Fruit fly (Drosophila melanogaster) whole organism, embryonic: ENCODE results near the gene Or92a.

Source experiments
- Asciz ChIP-seq: fragments of 200-800 bp; sonication (Bioruptor generic); optimal IDR thresholded peaks from 2 replicates; lab custom pipeline; 2017; ENCODE audit warnings: missing biosample characterization, mild to moderate bottlenecking, missing genetic modification characterization, missing genetic modification reagents
- C15 ChIP-seq: fragments of 200-800 bp; sonication (Bioruptor generic); IDR thresholded peaks from 3 replicates; pipeline ENCODE4 v1.3.6; 2022; ENCODE audit warnings: missing biosample characterization, missing genetic modification characterization
- CG10321 ChIP-seq: fragments of 200-800 bp; sonication (Bioruptor generic); IDR thresholded peaks from 2 replicates; pipeline ENCODE4 v1.3.6; 2022; ENCODE audit warnings: missing biosample characterization, missing genetic modification characterization
- CG10431 ChIP-seq: fragments of 200-800 bp; sonication (Bioruptor generic); optimal IDR thresholded peaks from 3 replicates; lab custom pipeline; 2018; ENCODE audit warnings: missing biosample characterization, mild to moderate bottlenecking, missing genetic modification characterization
- CG10654 ChIP-seq: fragments of 200-800 bp; sonication (Bioruptor generic); optimal IDR thresholded peaks from 2 replicates; lab custom pipeline; 2016; ENCODE audit warnings: missing biosample characterization, missing genetic modification characterization
- CG10979 ChIP-seq: fragments of 200-800 bp; sonication (Bioruptor generic); optimal IDR thresholded peaks from 2 replicates; lab custom pipeline; 2018; ENCODE audit warnings: missing biosample characterization, mild to moderate bottlenecking, missing genetic modification characterization, moderate library complexity
- CG12659 ChIP-seq: fragments of 200-800 bp; sonication (Bioruptor generic); optimal IDR thresholded peaks from 3 replicates; lab custom pipeline; 2017; ENCODE audit warnings: mild to moderate bottlenecking, missing biosample characterization, missing genetic modification reagents, missing genetic modification characterization
- CG14014 ChIP-seq: fragments of 200-800 bp; sonication (Bioruptor generic); IDR thresholded peaks from 2 replicates; pipeline ENCODE4 v1.3.6; 2022; ENCODE audit warnings: missing biosample characterization, missing genetic modification characterization
- CG1832 ChIP-seq: fragments of 200-800 bp; sonication (Bioruptor generic); optimal IDR thresholded peaks from 2 replicates; lab custom pipeline; 2017; ENCODE audit warnings: missing biosample characterization, mild to moderate bottlenecking, missing genetic modification characterization, inconsistent platforms
- CG2678 ChIP-seq: fragments of 200-800 bp; sonication (Bioruptor generic); optimal IDR thresholded peaks from 3 replicates; lab custom pipeline; 2019; ENCODE audit warnings: missing biosample characterization, mild to moderate bottlenecking, missing genetic modification characterization, moderate library complexity
- CG3065 ChIP-seq: fragments of 200-800 bp; sonication (Bioruptor generic); optimal IDR thresholded peaks from 2 replicates; lab custom pipeline; 2016; ENCODE audit warnings: missing biosample characterization, missing genetic modification characterization
- CG3281 ChIP-seq: fragments of 200-800 bp; sonication (Bioruptor generic); optimal IDR thresholded peaks from 3 replicates; lab custom pipeline; 2017; ENCODE audit warnings: missing biosample characterization, mild to moderate bottlenecking, missing genetic modification characterization
- CG4424 ChIP-seq: fragments of 200-800 bp; sonication (Bioruptor generic); optimal IDR thresholded peaks from 3 replicates; lab custom pipeline; 2016; ENCODE audit warnings: missing biosample characterization, missing genetic modification characterization
- CG6254 ChIP-seq: fragments of 200-800 bp; sonication (Bioruptor generic); optimal IDR thresholded peaks from 3 replicates; lab custom pipeline; 2017; ENCODE audit warnings: mild to moderate bottlenecking, missing biosample characterization, missing genetic modification reagents, missing genetic modification characterization
- CG6791 ChIP-seq: fragments of 200-800 bp; sonication (Bioruptor generic); IDR thresholded peaks from 3 replicates; pipeline ENCODE4 v1.3.6; 2022; ENCODE audit warnings: missing biosample characterization, missing genetic modification characterization; ENCODE audit not compliant: partially characterized antibody
- CG6813 ChIP-seq: fragments of 200-800 bp; sonication (Bioruptor generic); optimal IDR thresholded peaks from 2 replicates; lab custom pipeline; 2017; ENCODE audit warnings: missing biosample characterization, missing genetic modification characterization, mild to moderate bottlenecking, moderate library complexity, missing genetic modification reagents
- CG7786 ChIP-seq: fragments of 200-800 bp; sonication (Bioruptor generic); optimal IDR thresholded peaks from 2 replicates; lab custom pipeline; 2016; ENCODE audit warnings: missing biosample characterization, missing genetic modification characterization
- Camta ChIP-seq: fragments of 200-800 bp; sonication (Bioruptor generic); optimal IDR thresholded peaks from 2 replicates; lab custom pipeline; 2016; ENCODE audit warnings: missing biosample characterization, missing genetic modification characterization
- Deaf1 ChIP-seq: fragments of 200-800 bp; optimal IDR thresholded peaks from 3 replicates; lab custom pipeline; 2019; ENCODE audit warnings: missing biosample characterization, mild to moderate bottlenecking, missing genetic modification characterization, moderate library complexity
- Dek ChIP-seq: fragments of 200-800 bp; sonication (Bioruptor generic); optimal IDR thresholded peaks from 3 replicates; lab custom pipeline; 2019; ENCODE audit warnings: missing biosample characterization, mild to moderate bottlenecking, missing genetic modification characterization, moderate library complexity
- Dll ChIP-seq: fragments of 200-800 bp; sonication (Bioruptor generic); IDR thresholded peaks from 4 replicates; pipeline ENCODE4 v1.3.6; 2022; ENCODE audit warnings: missing biosample characterization, missing genetic modification characterization; ENCODE audit not compliant: partially characterized antibody
- Eip74EF ChIP-seq, 2 experiments: fragments of 200-800 bp in 1 of 2; fragments of >200 bp in 1 of 2; sonication (Bioruptor generic) in 1 of 2; optimal IDR thresholded peaks; 2 replicates each; lab custom pipeline; 2017 to 2019; ENCODE audit warnings: missing biosample characterization in 2 of 2, missing genetic modification characterization in 2 of 2, mild to moderate bottlenecking in 1 of 2, moderate library complexity in 1 of 2
- Fer1 ChIP-seq: fragments of 200-800 bp; sonication (Bioruptor generic); optimal IDR thresholded peaks from 2 replicates; lab custom pipeline; 2017; ENCODE audit warnings: missing biosample characterization, mild to moderate bottlenecking, missing genetic modification characterization
- Fer3 ChIP-seq: fragments of 200-800 bp; sonication (Bioruptor generic); optimal IDR thresholded peaks from 2 replicates; lab custom pipeline; 2018; ENCODE audit warnings: missing biosample characterization, mild to moderate bottlenecking, missing genetic modification characterization, moderate library complexity
- Gsc ChIP-seq: fragments of 200-800 bp; sonication (Bioruptor generic); IDR thresholded peaks from 2 replicates; pipeline ENCODE4 v1.3.6; 2022; ENCODE audit warnings: missing biosample characterization, missing genetic modification characterization
- MTF-1 ChIP-seq: fragments of 200-800 bp; sonication (Bioruptor generic); optimal IDR thresholded peaks from 2 replicates; lab custom pipeline; 2018; ENCODE audit warnings: missing biosample characterization, mild to moderate bottlenecking, missing genetic modification characterization, borderline replicate concordance
- Med ChIP-seq: fragments of 200-800 bp; sonication (Bioruptor generic); peaks from one replicate; lab custom pipeline; 2016; ENCODE audit warnings: missing biosample characterization, missing genetic modification characterization, mild to moderate bottlenecking, inconsistent platforms, moderate library complexity
- Mes4 ChIP-seq: fragments of 200-800 bp; sonication (Bioruptor generic); optimal IDR thresholded peaks from 2 replicates; lab custom pipeline; 2016; ENCODE audit warnings: missing biosample characterization, missing genetic modification characterization
- NC2β ChIP-seq: fragments of 200-800 bp; sonication (Bioruptor generic); optimal IDR thresholded peaks from 2 replicates; lab custom pipeline; 2016; ENCODE audit warnings: missing biosample characterization, missing genetic modification characterization
- Nf-YB ChIP-seq: fragments of 200-800 bp; sonication (Bioruptor generic); optimal IDR thresholded peaks from 3 replicates; lab custom pipeline; 2019; ENCODE audit warnings: missing biosample characterization, mild to moderate bottlenecking, missing genetic modification characterization, moderate library complexity
- NfI ChIP-seq: fragments of 200-800 bp; sonication (Bioruptor generic); optimal IDR thresholded peaks from 3 replicates; lab custom pipeline; 2018; ENCODE audit warnings: missing biosample characterization, mild to moderate bottlenecking, missing genetic modification characterization, moderate library complexity
- Rfx ChIP-seq: fragments of 200-800 bp; sonication (Bioruptor generic); IDR thresholded peaks from 2 replicates; pipeline ENCODE4 v1.3.6; 2022; ENCODE audit warnings: missing biosample characterization, missing genetic modification characterization
- Sox102F ChIP-seq: fragments of 200-800 bp; sonication (Bioruptor generic); optimal IDR thresholded peaks from 2 replicates; lab custom pipeline; 2018; ENCODE audit warnings: missing biosample characterization, mild to moderate bottlenecking, missing genetic modification characterization, moderate library complexity
- Vsx1 ChIP-seq: fragments of 200-800 bp; sonication (Bioruptor generic); optimal IDR thresholded peaks from 2 replicates; lab custom pipeline; 2017; ENCODE audit warnings: missing biosample characterization, mild to moderate bottlenecking, missing genetic modification characterization, missing genetic modification reagents
- Xrp1 ChIP-seq: fragments of 200-800 bp; sonication (Bioruptor generic); IDR thresholded peaks from 2 replicates; pipeline ENCODE4 v1.3.6; 2022; ENCODE audit warnings: missing biosample characterization, missing genetic modification characterization
- bowl ChIP-seq: fragments of 200-800 bp; sonication (Bioruptor generic); IDR thresholded peaks from 2 replicates; pipeline ENCODE4 v1.3.6; 2022; ENCODE audit warnings: missing biosample characterization, missing genetic modification characterization
- chinmo ChIP-seq: fragments of 200-800 bp; sonication (Bioruptor generic); IDR thresholded peaks from 4 replicates; pipeline ENCODE4 v1.3.6; 2022; ENCODE audit warnings: missing biosample characterization, missing genetic modification characterization; ENCODE audit not compliant: partially characterized antibody
- dimm ChIP-seq: fragments of 200-800 bp; sonication (Bioruptor generic); IDR thresholded peaks from 2 replicates; pipeline ENCODE4 v1.3.6; 2022; ENCODE audit warnings: missing biosample characterization, missing genetic modification characterization
- gcm ChIP-seq: fragments of 200-800 bp; sonication (Bioruptor generic); optimal IDR thresholded peaks from 2 replicates; lab custom pipeline; 2019; ENCODE audit warnings: missing biosample characterization, mild to moderate bottlenecking, missing genetic modification characterization, moderate library complexity
- oc ChIP-seq: fragments of 200-800 bp; sonication (Bioruptor generic); optimal IDR thresholded peaks from 2 replicates; lab custom pipeline; 2018; ENCODE audit warnings: missing biosample characterization, mild to moderate bottlenecking, missing genetic modification characterization, moderate library complexity
- prd ChIP-seq, 3 experiments: fragments of >200 bp in 2 of 3; fragments of 200-800 bp in 1 of 3; sonication (Bioruptor generic) in 1 of 3; optimal IDR thresholded peaks in 2 of 3; IDR thresholded peaks in 1 of 3; 2 replicates in 2 of 3; 3 replicates in 1 of 3; pipeline versions ENCODE4 v1.3.6 to Lab custom; 2017 to 2022; ENCODE audit warnings: missing biosample characterization in 1 of 3, missing genetic modification characterization in 1 of 3
- sima ChIP-seq: fragments of 200-800 bp; sonication (Bioruptor generic); optimal IDR thresholded peaks from 2 replicates; lab custom pipeline; 2016; ENCODE audit warnings: missing biosample characterization, missing genetic modification characterization
- sob ChIP-seq: fragments of 200-800 bp; sonication (Bioruptor generic); IDR thresholded peaks from 2 replicates; pipeline ENCODE4 v1.3.6; 2022; ENCODE audit warnings: missing biosample characterization, missing genetic modification characterization
- tio ChIP-seq: fragments of 200-800 bp; sonication (Bioruptor generic); optimal IDR thresholded peaks from 2 replicates; lab custom pipeline; 2017; ENCODE audit warnings: missing biosample characterization, missing genetic modification characterization, inconsistent platforms
- tx ChIP-seq: fragments of 200-800 bp; sonication (Bioruptor generic); optimal IDR thresholded peaks from 2 replicates; lab custom pipeline; 2016; ENCODE audit warnings: missing biosample characterization, missing genetic modification characterization
- zen ChIP-seq: fragments of 200-800 bp; sonication (Bioruptor generic); optimal IDR thresholded peaks from 3 replicates; lab custom pipeline; 2018; ENCODE audit warnings: missing biosample characterization, mild to moderate bottlenecking, missing genetic modification characterization, moderate library complexity

Or92a gene

dm6 chr3R:20542283-20543144, 37.9 kb downstream of the Or92a start (continued):
- TF ChIP-seq Fer3 (tag; lab: Kevin White, UChicago), result peak; percentile 19
- peak; percentile 9 for TF ChIP-seq CG3065 (GFP tag; lab: Kevin White, UChicago)
- no peak for TF ChIP-seq oc (tag; lab: Kevin White, UChicago)
- peak; percentile 50 for TF ChIP-seq CG12659 (GFP tag; lab: Kevin White, UChicago)
- TF ChIP-seq CG10979 (tag; lab: Kevin White, UChicago), result peak; percentile 35
- TF ChIP-seq NC2β (GFP tag; lab: Kevin White, UChicago), result no peak
- peak; percentile 27 for TF ChIP-seq CG3281 (GFP tag; lab: Kevin White, UChicago)
- no peak for TF ChIP-seq CG1832
- peak; percentile 15 for TF ChIP-seq Dek (tag; lab: Kevin White, UChicago)
- peak; percentile 49 for TF ChIP-seq sob
- TF ChIP-seq Gsc (GFP tag; lab: Robert Waterston, UW), result no peak
- TF ChIP-seq Camta, result peak; percentile 18
- TF ChIP-seq chinmo (GFP tag; lab: Robert Waterston, UW), result 0 out of 4 replicates have a peak, but pooled peaks have one; percentile 47
- peak; percentile 70 for TF ChIP-seq MTF-1 (GFP tag; lab: Kevin White, UChicago)
- peak; percentile 61; the same call in 1 of the 2 replicates for TF ChIP-seq CG14014 (GFP tag; lab: Robert Waterston, UW)
- TF ChIP-seq Nf-YB (GFP tag; lab: Kevin White, UChicago), result peak; percentile 33
- 0 out of 4 replicates have a peak, but pooled peaks have one; percentile 11 for TF ChIP-seq Dll (GFP tag; lab: Robert Waterston, UW)
- TF ChIP-seq Rfx (GFP tag; lab: Robert Waterston, UW), result no peak; the same call in 1 of the 2 replicates
- TF ChIP-seq bowl, result no peak
- TF ChIP-seq Fer1 (GFP tag; lab: Kevin White, UChicago), result peak; percentile 4
- TF ChIP-seq prd (optimal IDR thresholded peaks at IDR 0.05; lab: Kevin White, UChicago), result no peak
- no peak for TF ChIP-seq prd (GFP tag; IDR thresholded peaks at IDR 0.05; lab: Robert Waterston, UW)
- peak; percentile 19 for TF ChIP-seq CG10654
- TF ChIP-seq CG10321 (GFP tag; lab: Robert Waterston, UW), result 0 out of 2 replicates have a peak, but pooled peaks have one; percentile 39
- TF ChIP-seq CG10431 (GFP tag; lab: Kevin White, UChicago), result peak; percentile 3
- peak; percentile 29 for TF ChIP-seq Deaf1
- TF ChIP-seq Sox102F (GFP tag; lab: Kevin White, UChicago), result peak; percentile 33
- TF ChIP-seq CG7786, result no peak
- peak; percentile 21 for TF ChIP-seq tio
- peak; percentile 34 for TF ChIP-seq Med (GFP tag; lab: Kevin White, UChicago)
- peak; percentile 74 for TF ChIP-seq Xrp1 (GFP tag; lab: Robert Waterston, UW)
- peak; percentile 44 for TF ChIP-seq CG2678
- TF ChIP-seq gcm (GFP tag; lab: Kevin White, UChicago), result peak; percentile 72
- 0 out of 2 replicates have a peak, but pooled peaks have one; percentile 27 for TF ChIP-seq dimm
- peak; percentile 77 for TF ChIP-seq CG6813 (GFP tag; lab: Kevin White, UChicago)
- peak; percentile 18 for TF ChIP-seq Mes4 (GFP tag; lab: Kevin White, UChicago)
- TF ChIP-seq CG4424, result peak; percentile 14
- peak; percentile 54 for TF ChIP-seq Vsx1 (GFP tag; lab: Kevin White, UChicago)
- TF ChIP-seq CG6254 (GFP tag; lab: Kevin White, UChicago), result peak; percentile 20
- peak; percentile 44 for TF ChIP-seq zen
- TF ChIP-seq CG6791 (GFP tag; lab: Robert Waterston, UW), result no peak
- TF ChIP-seq tx (GFP tag; lab: Kevin White, UChicago), result no peak
- TF ChIP-seq sima, result no peak
- TF ChIP-seq Eip74EF (GFP tag; optimal IDR thresholded peaks at IDR 0.05; lab: Kevin White, UChicago), result peak in 1 of 2 experiments; percentile 19
- TF ChIP-seq Asciz, result peak; percentile 82
- no peak for TF ChIP-seq NfI (GFP tag; lab: Kevin White, UChicago)
- no peak for TF ChIP-seq C15 (GFP tag; lab: Robert Waterston, UW)
